Worm (Caenorhabditis elegans) whole organism, young adult: ENCODE measurements around the gene K04A8.19.

ENCODE experiments used
- B0336.3 ChIP-seq: fragments of 200-800 bp; sonication (Bioruptor generic); IDR thresholded peaks from 2 replicates; pipeline ENCODE4 v1.3.6; 2022; ENCODE audit warnings: missing genetic modification characterization, missing compliant biosample characterization
- D2030.7 ChIP-seq: fragments of 200-800 bp; sonication (Bioruptor generic); IDR thresholded peaks from 2 replicates; pipeline ENCODE4 v1.3.6; 2022; ENCODE audit warnings: missing genetic modification reagents, missing genetic modification characterization, missing compliant biosample characterization
- F49E8.2 ChIP-seq: sonication (generic microtip); optimal IDR thresholded peaks from 3 replicates; lab custom pipeline; 2017; ENCODE audit warnings: missing genetic modification characterization, mild to moderate bottlenecking, missing compliant biosample characterization, antibody characterized with exemption, moderate library complexity; ENCODE audit not compliant: insufficient read depth
- F52B5.7 ChIP-seq: sonication (generic microtip); optimal IDR thresholded peaks from 2 replicates; lab custom pipeline; 2016; ENCODE audit warnings: mild to moderate bottlenecking, missing genetic modification characterization, missing compliant biosample characterization
- F55B11.4 ChIP-seq: sonication (generic microtip); optimal IDR thresholded peaks from 2 replicates; lab custom pipeline; 2016; ENCODE audit warnings: missing compliant biosample characterization, missing genetic modification characterization, borderline replicate concordance; ENCODE audit not compliant: insufficient read depth
- K11D2.4 ChIP-seq: fragments of 200-800 bp; sonication (Bioruptor generic); IDR thresholded peaks from 2 replicates; pipeline ENCODE4 v1.3.6; 2022; ENCODE audit warnings: missing genetic modification reagents, missing genetic modification characterization, missing compliant biosample characterization
- T07F8.4 ChIP-seq: sonication (generic microtip); optimal IDR thresholded peaks from 2 replicates; lab custom pipeline; 2016; ENCODE audit warnings: mild to moderate bottlenecking, missing genetic modification characterization, moderate library complexity, missing compliant biosample characterization
- Y79H2A.3 ChIP-seq: fragments of 200-800 bp; sonication (Bioruptor generic); conservative IDR thresholded peaks from 2 replicates; pipeline ENCODE4 v1.3.6; 2022; ENCODE audit warnings: missing genetic modification reagents, missing genetic modification characterization, missing compliant biosample characterization
- Y95B8A.8 ChIP-seq: fragments of 200-800 bp; sonication (Bioruptor generic); IDR thresholded peaks from 2 replicates; pipeline ENCODE4 v1.3.6; 2022; ENCODE audit warnings: missing genetic modification reagents, missing genetic modification characterization, missing compliant biosample characterization
- ZK185.1 ChIP-seq: sonication (generic microtip); optimal IDR thresholded peaks from 2 replicates; lab custom pipeline; 2016; ENCODE audit warnings: mild to moderate bottlenecking, missing genetic modification characterization, missing compliant biosample characterization; ENCODE audit not compliant: poor library complexity, severe bottlenecking
- akir-1 ChIP-seq: fragments of 200-800 bp; sonication (Bioruptor generic); optimal IDR thresholded peaks from 2 replicates; lab custom pipeline; 2018; ENCODE audit warnings: mild to moderate bottlenecking, missing genetic modification characterization, moderate library complexity, missing compliant biosample characterization
- attf-5 ChIP-seq: fragments of 200-800 bp; sonication (Bioruptor generic); optimal IDR thresholded peaks from 2 replicates; lab custom pipeline; 2018; ENCODE audit warnings: mild to moderate bottlenecking, missing genetic modification characterization, missing compliant biosample characterization
- bed-1 ChIP-seq: fragments of 200-800 bp; sonication (Bioruptor generic); IDR thresholded peaks from 2 replicates; pipeline ENCODE4 v1.3.6; 2022; ENCODE audit warnings: missing genetic modification reagents, missing genetic modification characterization, missing compliant biosample characterization
- ceh-100 ChIP-seq: fragments of 200-800 bp; sonication (Bioruptor generic); IDR thresholded peaks from 2 replicates; pipeline ENCODE4 v1.3.6; 2022; ENCODE audit warnings: missing genetic modification reagents, missing genetic modification characterization, missing compliant biosample characterization
- ceh-27 ChIP-seq: fragments of 200-800 bp; sonication (Bioruptor generic); optimal IDR thresholded peaks from 2 replicates; lab custom pipeline; 2018; ENCODE audit warnings: mild to moderate bottlenecking, missing genetic modification characterization, moderate library complexity, missing compliant biosample characterization
- ceh-91 ChIP-seq: fragments of 200-800 bp; sonication (Bioruptor generic); IDR thresholded peaks from 2 replicates; pipeline ENCODE4 v1.3.6; 2022; ENCODE audit warnings: missing genetic modification reagents, missing genetic modification characterization, missing compliant biosample characterization
- dpff-1 ChIP-seq: sonication (generic microtip); optimal IDR thresholded peaks from 2 replicates; lab custom pipeline; 2017; ENCODE audit warnings: mild to moderate bottlenecking, missing genetic modification characterization, missing compliant biosample characterization
- dpl-1 ChIP-seq: fragments of 150-350 bp; optimal IDR thresholded peaks from 2 replicates; lab custom pipeline; 2014; ENCODE audit warnings: missing biosample characterization, missing genetic modification reagents, missing genetic modification characterization
- hlh-26 ChIP-seq: fragments of 200-800 bp; sonication (Bioruptor generic); conservative IDR thresholded peaks from 2 replicates; pipeline ENCODE4 v1.3.6; 2022; ENCODE audit warnings: missing genetic modification reagents, missing genetic modification characterization, missing compliant biosample characterization
- hmg-20 ChIP-seq: fragments of 200-800 bp; sonication (Bioruptor generic); IDR thresholded peaks from 2 replicates; pipeline ENCODE4 v1.3.6; 2022; ENCODE audit warnings: missing genetic modification reagents, missing genetic modification characterization, missing compliant biosample characterization
- let-526 ChIP-seq: fragments of 200-800 bp; sonication (Bioruptor generic); IDR thresholded peaks from 2 replicates; pipeline ENCODE4 v1.3.6; 2022; ENCODE audit warnings: missing genetic modification reagents, missing genetic modification characterization, missing compliant biosample characterization
- lin-54 ChIP-seq: fragments of 200-800 bp; sonication (Bioruptor generic); optimal IDR thresholded peaks from 2 replicates; lab custom pipeline; 2018; ENCODE audit warnings: mild to moderate bottlenecking, missing genetic modification characterization, missing compliant biosample characterization
- madf-3 ChIP-seq: fragments of 200-800 bp; sonication (Bioruptor generic); IDR thresholded peaks from 2 replicates; pipeline ENCODE4 v1.3.6; 2022; ENCODE audit warnings: missing genetic modification reagents, missing genetic modification characterization, missing compliant biosample characterization
- mxl-1 ChIP-seq: sonication (generic microtip); optimal IDR thresholded peaks from 2 replicates; lab custom pipeline; 2016; ENCODE audit warnings: missing genetic modification characterization, missing compliant biosample characterization
- nfya-2 ChIP-seq: fragments of 200-800 bp; sonication (Bioruptor generic); IDR thresholded peaks from 2 replicates; pipeline ENCODE4 v1.3.6; 2022; ENCODE audit warnings: missing genetic modification reagents, missing genetic modification characterization, missing compliant biosample characterization
- nhr-27 ChIP-seq: fragments of 200-800 bp; sonication (Bioruptor generic); optimal IDR thresholded peaks from 2 replicates; lab custom pipeline; 2018; ENCODE audit warnings: mild to moderate bottlenecking, missing genetic modification characterization, moderate library complexity, missing compliant biosample characterization
- pbrm-1 ChIP-seq: fragments of 200-800 bp; sonication (Bioruptor generic); IDR thresholded peaks from 2 replicates; pipeline ENCODE4 v1.3.6; 2022; ENCODE audit warnings: missing genetic modification reagents, missing genetic modification characterization, missing compliant biosample characterization
- pha-4 ChIP-seq: fragments of 150-350 bp; sonication (generic microtip); optimal IDR thresholded peaks from 2 replicates; lab custom pipeline; 2014; ENCODE audit warnings: missing biosample characterization, missing genetic modification reagents, missing genetic modification characterization
- snpc-3.4 ChIP-seq: sonication (generic microtip); optimal IDR thresholded peaks from 2 replicates; lab custom pipeline; 2017; ENCODE audit warnings: missing genetic modification characterization, mild to moderate bottlenecking, missing compliant biosample characterization, antibody characterized with exemption, moderate library complexity, missing genotype, missing genetic modification reagents
- sptf-2 ChIP-seq: fragments of 200-800 bp; sonication (Bioruptor generic); optimal IDR thresholded peaks from 2 replicates; lab custom pipeline; 2018; ENCODE audit warnings: mild to moderate bottlenecking, missing genetic modification characterization, missing compliant biosample characterization
- tlf-1 ChIP-seq: fragments of 200-800 bp; sonication (Bioruptor generic); optimal IDR thresholded peaks from 2 replicates; lab custom pipeline; 2018; ENCODE audit warnings: mild to moderate bottlenecking, missing genetic modification characterization, missing compliant biosample characterization
- unc-130 ChIP-seq: sonication (generic microtip); optimal IDR thresholded peaks from 2 replicates; lab custom pipeline; 2016; ENCODE audit warnings: missing genetic modification reagents, missing genetic modification characterization, missing compliant biosample characterization
- ztf-22 ChIP-seq: fragments of 200-800 bp; sonication (Bioruptor generic); optimal IDR thresholded peaks from 2 replicates; lab custom pipeline; 2018; ENCODE audit warnings: mild to moderate bottlenecking, missing genetic modification characterization, moderate library complexity, missing compliant biosample characterization
- ztf-26 ChIP-seq: sonication (generic microtip); optimal IDR thresholded peaks from 2 replicates; lab custom pipeline; 2017; ENCODE audit warnings: missing genetic modification characterization, missing compliant biosample characterization

The K04A8.19 gene

DNA sequence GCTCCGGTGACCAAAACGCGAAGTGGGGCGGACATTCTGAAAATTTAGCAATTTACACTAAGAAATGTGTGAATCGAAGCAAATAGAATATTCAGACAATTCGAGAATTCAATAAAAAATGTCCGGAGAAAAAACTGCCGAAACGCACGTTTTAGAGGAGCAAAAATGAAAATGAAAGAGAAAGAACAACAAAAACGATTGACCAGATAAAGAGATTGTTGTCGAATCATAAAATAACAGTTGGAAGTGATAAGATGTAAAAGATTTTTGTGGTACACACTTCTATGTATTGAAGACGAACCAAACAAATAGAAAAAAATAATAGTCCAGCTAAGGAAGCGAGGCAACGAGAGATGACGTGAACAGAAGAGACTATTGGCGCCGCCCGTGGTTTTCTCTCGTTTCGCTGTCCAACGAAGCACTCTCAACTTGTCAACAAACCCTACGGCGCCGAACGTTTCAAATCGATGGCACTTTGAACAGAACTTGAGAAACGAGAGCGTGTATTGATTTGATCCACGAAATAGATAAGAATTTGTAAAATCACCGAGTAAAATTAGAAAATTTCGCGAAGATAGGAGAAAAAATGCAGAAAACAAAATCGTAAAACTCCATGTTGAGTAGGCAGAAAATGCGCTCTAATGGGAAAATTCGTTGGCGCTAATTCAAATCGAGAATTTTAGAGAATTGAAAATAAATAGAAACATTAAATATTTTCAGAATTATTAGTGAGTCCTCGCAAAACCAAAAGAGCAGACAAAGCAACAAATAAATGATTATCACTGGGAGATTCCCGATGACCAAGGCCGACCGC, 37.5 kb downstream of the K04A8.19 start, which contains the start of gene mdh-1 (continued):
- TF ChIP-seq attf-5 (GFP tag; lab: Kevin White, UChicago) (peak; percentile 8), F49E8.2 (no peak), dpff-1 (no peak), lin-54 (GFP tag; lab: Kevin White, UChicago) (peak; percentile 5), K11D2.4 (GFP tag; lab: Robert Waterston, UW) (no peak), sptf-2 (GFP tag; lab: Kevin White, UChicago) (no peak), ceh-27 (GFP tag; lab: Kevin White, UChicago) (peak; percentile 26), pbrm-1 (0 out of 2 replicates have a peak, but pooled peaks have one; percentile 2), Y79H2A.3 (GFP tag; lab: Robert Waterston, UW) (no peak), D2030.7 (0 out of 2 replicates have a peak, but pooled peaks have one; percentile 17), let-526 (GFP tag; lab: Robert Waterston, UW) (peak; percentile 49; the same call in 1 of the 2 replicates), unc-130 (GFP tag; lab: Kevin White, UChicago) (no peak), dpl-1 (GFP tag; lab: Kevin White, UChicago) (no peak), snpc-3.4 (tag; lab: Kevin White, UChicago) (no peak), F55B11.4 (tag; lab: Kevin White, UChicago) (no peak), Y95B8A.8 (GFP tag; lab: Robert Waterston, UW) (peak; percentile 43; the same call in 1 of the 2 replicates), ztf-22 (no peak)

DNA sequence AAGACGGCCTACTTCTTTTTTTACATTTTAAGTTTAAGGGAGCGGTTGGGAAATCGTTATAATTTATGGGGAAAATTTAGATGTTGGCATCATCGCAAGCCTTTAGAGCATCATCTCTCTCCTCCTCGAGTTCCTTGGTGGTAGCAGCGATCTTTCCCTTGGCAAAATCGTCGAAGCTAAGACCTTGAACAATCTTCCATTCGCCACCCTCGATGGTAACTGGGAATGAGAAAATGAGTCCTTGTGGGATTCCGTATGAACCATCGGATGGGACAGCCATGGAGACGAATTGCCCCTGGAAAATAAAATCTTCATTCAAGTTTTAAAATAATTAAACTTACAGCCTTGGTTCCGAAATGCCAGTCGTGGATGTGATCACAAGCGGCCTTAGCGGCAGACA, 38.9 kb downstream of the K04A8.19 start:
- TF ChIP-seq sptf-2 (GFP tag; lab: Kevin White, UChicago) = no peak
- TF ChIP-seq tlf-1 (GFP tag; lab: Kevin White, UChicago) = no peak
- no peak for TF ChIP-seq akir-1 (GFP tag; lab: Kevin White, UChicago)
- TF ChIP-seq F52B5.7 (tag; lab: Kevin White, UChicago) = no peak
- TF ChIP-seq mxl-1 = no peak
- no peak for TF ChIP-seq let-526 (GFP tag; lab: Robert Waterston, UW)
- TF ChIP-seq hlh-26 (GFP tag; lab: Robert Waterston, UW) = no peak
- TF ChIP-seq nhr-27 (tag; lab: Kevin White, UChicago) = no peak
- TF ChIP-seq F49E8.2 = no peak
- TF ChIP-seq ZK185.1 (tag; lab: Kevin White, UChicago) = peak; percentile 59
- TF ChIP-seq hmg-20 (GFP tag; lab: Robert Waterston, UW) = peak; percentile 4; the same call in 1 of the 2 replicates
- no peak for TF ChIP-seq ztf-26 (tag; lab: Kevin White, UChicago)
- peak; percentile 55; the same call in 1 of the 2 replicates for TF ChIP-seq madf-3 (GFP tag; lab: Robert Waterston, UW)
- TF ChIP-seq nfya-2 (GFP tag; lab: Robert Waterston, UW) = 0 out of 2 replicates have a peak, but pooled peaks have one; percentile 34
- TF ChIP-seq ceh-91 (GFP tag; lab: Robert Waterston, UW) = no peak
- TF ChIP-seq B0336.3 (GFP tag; lab: Robert Waterston, UW) = peak; percentile 37; the same call in 1 of the 2 replicates
- peak; percentile 21 for TF ChIP-seq pha-4 (tag; lab: Kevin White, UChicago)
- TF ChIP-seq ceh-100 (GFP tag; lab: Robert Waterston, UW) = no peak
- 0 out of 2 replicates have a peak, but pooled peaks have one; percentile 27 for TF ChIP-seq bed-1 (GFP tag; lab: Robert Waterston, UW)
- TF ChIP-seq T07F8.4 (tag; lab: Kevin White, UChicago) = no peak
